Fruit fly (Drosophila melanogaster) whole organism, prepupa: Measurements from ENCODE around the gene Slh.

Source experiments
- Blimp-1 ChIP-seq: fragments of 200-800 bp; sonication (Bioruptor generic); optimal IDR thresholded peaks from 3 replicates; lab custom pipeline; 2017; ENCODE audit warnings: missing biosample characterization, missing genetic modification characterization, mild to moderate bottlenecking, moderate library complexity, missing genetic modification reagents
- CG10669 ChIP-seq: fragments of 200-800 bp; sonication (Bioruptor generic); optimal IDR thresholded peaks from 3 replicates; lab custom pipeline; 2018; ENCODE audit warnings: missing biosample characterization, mild to moderate bottlenecking, missing genetic modification characterization, moderate library complexity
- CG11294 ChIP-seq: fragments of 200-800 bp; sonication (Bioruptor generic); IDR thresholded peaks from 2 replicates; pipeline ENCODE4 v1.3.6; 2022; ENCODE audit warnings: missing biosample characterization, missing genetic modification characterization
- CG11902 ChIP-seq: fragments of 200-800 bp; sonication (Bioruptor generic); optimal IDR thresholded peaks from 3 replicates; lab custom pipeline; 2016; ENCODE audit warnings: missing biosample characterization, missing genetic modification characterization
- CG15336 ChIP-seq: fragments of 200-800 bp; sonication (Bioruptor generic); IDR thresholded peaks from 2 replicates; pipeline ENCODE4 v1.3.6; 2022; ENCODE audit warnings: missing biosample characterization, missing genetic modification characterization
- CG16779 ChIP-seq: fragments of 200-800 bp; sonication (Bioruptor generic); optimal IDR thresholded peaks from 3 replicates; lab custom pipeline; 2017; ENCODE audit warnings: missing biosample characterization, mild to moderate bottlenecking, missing genetic modification characterization
- CG3032 ChIP-seq: fragments of 200-800 bp; optimal IDR thresholded peaks from 2 replicates; lab custom pipeline; 2019; ENCODE audit warnings: missing biosample characterization, mild to moderate bottlenecking, missing genetic modification characterization, moderate library complexity
- CG31627 ChIP-seq: fragments of 200-800 bp; sonication (Bioruptor generic); optimal IDR thresholded peaks from 3 replicates; lab custom pipeline; 2016; ENCODE audit warnings: missing biosample characterization, missing genetic modification characterization
- CG32006 ChIP-seq: fragments of 200-800 bp; sonication (Bioruptor generic); optimal IDR thresholded peaks from 3 replicates; lab custom pipeline; 2017; ENCODE audit warnings: missing biosample characterization, mild to moderate bottlenecking, missing genetic modification characterization
- CG34406 ChIP-seq: fragments of 200-800 bp; sonication (Bioruptor generic); optimal IDR thresholded peaks from 3 replicates; lab custom pipeline; 2016; ENCODE audit warnings: missing biosample characterization, missing genetic modification characterization
- CG3919 ChIP-seq: fragments of 200-800 bp; sonication (Bioruptor generic); optimal IDR thresholded peaks from 3 replicates; lab custom pipeline; 2016; ENCODE audit warnings: missing biosample characterization, missing genetic modification characterization
- CG4318 ChIP-seq: fragments of 200-800 bp; sonication (Bioruptor generic); optimal IDR thresholded peaks from 3 replicates; lab custom pipeline; 2017; ENCODE audit warnings: missing biosample characterization, mild to moderate bottlenecking, missing genetic modification characterization
- CG6163 ChIP-seq: fragments of 200-800 bp; sonication (Bioruptor generic); IDR thresholded peaks from 3 replicates; pipeline ENCODE4 v1.3.6; 2022; ENCODE audit warnings: missing biosample characterization, missing genetic modification characterization
- CG6276 ChIP-seq: fragments of 200-800 bp; sonication (Bioruptor generic); optimal IDR thresholded peaks from 2 replicates; lab custom pipeline; 2017; ENCODE audit warnings: missing biosample characterization, mild to moderate bottlenecking, missing genetic modification characterization
- CG6808 ChIP-seq: fragments of 200-800 bp; sonication (Bioruptor generic); optimal IDR thresholded peaks from 3 replicates; lab custom pipeline; 2017; ENCODE audit warnings: missing biosample characterization, missing genetic modification characterization, mild to moderate bottlenecking, moderate library complexity, missing genetic modification reagents
- CG6854 ChIP-seq: fragments of 200-800 bp; sonication (Bioruptor generic); optimal IDR thresholded peaks from 2 replicates; lab custom pipeline; 2017; ENCODE audit warnings: missing biosample characterization, mild to moderate bottlenecking, missing genetic modification characterization
- CG7368 ChIP-seq: fragments of 200-800 bp; sonication (Bioruptor generic); optimal IDR thresholded peaks from 3 replicates; lab custom pipeline; 2016; ENCODE audit warnings: missing biosample characterization, missing genetic modification characterization
- CG8632 ChIP-seq: fragments of 200-800 bp; sonication (Bioruptor generic); optimal IDR thresholded peaks from 3 replicates; lab custom pipeline; 2016; ENCODE audit warnings: missing biosample characterization, missing genetic modification characterization
- CG9139 ChIP-seq: fragments of 200-800 bp; sonication (Bioruptor generic); optimal IDR thresholded peaks from 3 replicates; lab custom pipeline; 2017; ENCODE audit warnings: missing biosample characterization, mild to moderate bottlenecking, missing genetic modification characterization
- Eip75B ChIP-seq: fragments of 200-800 bp; sonication (Bioruptor generic); optimal IDR thresholded peaks from 3 replicates; lab custom pipeline; 2016; ENCODE audit warnings: missing biosample characterization, missing genetic modification characterization
- Eip78C ChIP-seq: fragments of 200-800 bp; sonication (Bioruptor generic); peaks from one replicate; lab custom pipeline; 2016; ENCODE audit warnings: missing biosample characterization, missing genetic modification characterization
- Eip93F ChIP-seq: fragments of 200-800 bp; sonication (Bioruptor generic); optimal IDR thresholded peaks from 2 replicates; lab custom pipeline; 2016; ENCODE audit warnings: missing biosample characterization, mild to moderate bottlenecking, missing genetic modification characterization
- Ets21C ChIP-seq: fragments of 200-800 bp; sonication (Bioruptor generic); optimal IDR thresholded peaks from 3 replicates; lab custom pipeline; 2016; ENCODE audit warnings: missing biosample characterization, missing genetic modification characterization
- Ets96B ChIP-seq: fragments of 200-800 bp; optimal IDR thresholded peaks from 2 replicates; lab custom pipeline; 2019; ENCODE audit warnings: missing biosample characterization, mild to moderate bottlenecking, missing genetic modification characterization, moderate library complexity
- Gug ChIP-seq: fragments of 200-800 bp; sonication (Bioruptor generic); IDR thresholded peaks from 2 replicates; pipeline ENCODE4 v1.3.6; 2022; ENCODE audit warnings: missing biosample characterization, missing genetic modification characterization
- Hr38 ChIP-seq: sonication (Bioruptor generic); optimal IDR thresholded peaks from 2 replicates; lab custom pipeline; 2016; ENCODE audit warnings: missing biosample characterization, missing genetic modification characterization
- Hr39 ChIP-seq: fragments of 200-800 bp; sonication (Bioruptor generic); optimal IDR thresholded peaks from 2 replicates; lab custom pipeline; 2016; ENCODE audit warnings: missing biosample characterization, missing genetic modification characterization
- Hr4 ChIP-seq: fragments of 200-800 bp; sonication (Bioruptor generic); optimal IDR thresholded peaks from 3 replicates; lab custom pipeline; 2016; ENCODE audit warnings: missing biosample characterization, missing genetic modification characterization
- Lpt ChIP-seq: fragments of 200-800 bp; sonication (Bioruptor generic); optimal IDR thresholded peaks from 3 replicates; lab custom pipeline; 2016; ENCODE audit warnings: missing biosample characterization, missing genetic modification characterization
- Met ChIP-seq: fragments of 200-800 bp; sonication (Bioruptor generic); optimal IDR thresholded peaks from 3 replicates; lab custom pipeline; 2016; ENCODE audit warnings: missing biosample characterization, missing genetic modification characterization
- OdsH ChIP-seq: fragments of 200-800 bp; sonication (Bioruptor generic); optimal IDR thresholded peaks from 3 replicates; lab custom pipeline; 2016; ENCODE audit warnings: missing biosample characterization, missing genetic modification characterization
- Sox14 ChIP-seq: fragments of 200-800 bp; sonication (Bioruptor generic); optimal IDR thresholded peaks from 3 replicates; lab custom pipeline; 2016; ENCODE audit warnings: missing biosample characterization, missing genetic modification characterization
- Sox15 ChIP-seq: fragments of 200-800 bp; sonication (Bioruptor generic); optimal IDR thresholded peaks from 3 replicates; lab custom pipeline; 2016; ENCODE audit warnings: missing biosample characterization, missing genetic modification characterization
- achi ChIP-seq: fragments of 200-800 bp; sonication (Bioruptor generic); optimal IDR thresholded peaks from 3 replicates; lab custom pipeline; 2016; ENCODE audit warnings: missing biosample characterization, missing genetic modification characterization
- acj6 ChIP-seq: fragments of 200-800 bp; sonication (Bioruptor generic); optimal IDR thresholded peaks from 3 replicates; lab custom pipeline; 2016; ENCODE audit warnings: missing biosample characterization, missing genetic modification characterization
- dac ChIP-seq: fragments of 200-800 bp; sonication (Bioruptor generic); optimal IDR thresholded peaks from 2 replicates; lab custom pipeline; 2017; ENCODE audit warnings: missing biosample characterization, mild to moderate bottlenecking, missing genetic modification characterization
- dsx ChIP-seq: fragments of 200-800 bp; optimal IDR thresholded peaks from 3 replicates; lab custom pipeline; 2019; ENCODE audit warnings: missing biosample characterization, mild to moderate bottlenecking, missing genetic modification characterization, moderate library complexity; ENCODE audit not compliant: poor library complexity, severe bottlenecking
- eg ChIP-seq: fragments of 200-800 bp; sonication (Bioruptor generic); IDR thresholded peaks from 3 replicates; pipeline ENCODE4 v1.3.6; 2022; ENCODE audit warnings: missing biosample characterization, missing genetic modification characterization
- esn ChIP-seq: fragments of 200-800 bp; sonication (Bioruptor generic); optimal IDR thresholded peaks from 2 replicates; lab custom pipeline; 2016; ENCODE audit warnings: missing biosample characterization, mild to moderate bottlenecking, missing genetic modification characterization, moderate library complexity
- fkh ChIP-seq: fragments of 200-800 bp; sonication (Bioruptor generic); optimal IDR thresholded peaks from 3 replicates; lab custom pipeline; 2017; ENCODE audit warnings: missing biosample characterization, mild to moderate bottlenecking, missing genetic modification characterization, moderate library complexity
- net ChIP-seq: fragments of 200-800 bp; sonication (Bioruptor generic); optimal IDR thresholded peaks from 3 replicates; lab custom pipeline; 2016; ENCODE audit warnings: missing biosample characterization, missing genetic modification characterization
- pdm3 ChIP-seq: fragments of 200-800 bp; sonication (Bioruptor generic); optimal IDR thresholded peaks from 3 replicates; lab custom pipeline; 2016; ENCODE audit warnings: missing biosample characterization, missing genetic modification characterization
- salr ChIP-seq, 2 experiments: fragments of 200-800 bp; sonication (Bioruptor generic); optimal IDR thresholded peaks; 3 replicates each; lab custom pipeline; 2016 to 2018; ENCODE audit warnings: missing biosample characterization in 2 of 2, missing genetic modification characterization in 2 of 2, mild to moderate bottlenecking in 1 of 2
- spab ChIP-seq: fragments of 200-800 bp; sonication (Bioruptor generic); optimal IDR thresholded peaks from 2 replicates; lab custom pipeline; 2017; ENCODE audit warnings: missing biosample characterization, mild to moderate bottlenecking, missing genetic modification characterization, missing genetic modification reagents
- ss ChIP-seq, 2 experiments: fragments of 200-800 bp; sonication (Bioruptor generic); optimal IDR thresholded peaks; 2 replicates in 1 of 2; 3 replicates in 1 of 2; lab custom pipeline; 2017 to 2018; ENCODE audit warnings: mild to moderate bottlenecking in 2 of 2, missing biosample characterization in 2 of 2, missing genetic modification characterization in 2 of 2, moderate library complexity in 1 of 2
- svp ChIP-seq: fragments of 200-800 bp; sonication (Bioruptor generic); peaks from one replicate; lab custom pipeline; 2016; ENCODE audit warnings: missing biosample characterization, missing genetic modification characterization
- topi ChIP-seq: fragments of 200-800 bp; sonication (Bioruptor generic); optimal IDR thresholded peaks from 3 replicates; lab custom pipeline; 2016; ENCODE audit warnings: missing biosample characterization, missing genetic modification characterization
- vri ChIP-seq: fragments of 200-800 bp; sonication (Bioruptor generic); optimal IDR thresholded peaks from 3 replicates; lab custom pipeline; 2016; ENCODE audit warnings: missing biosample characterization, mild to moderate bottlenecking, missing genetic modification characterization

Slh gene

dm6 chr2L:2483720-2484507 lies 8.6 kb downstream of the Slh start (continued):
- TF ChIP-seq topi, result peak; percentile 32
- peak; percentile 57 for TF ChIP-seq Met
- TF ChIP-seq vri (GFP tag; lab: Kevin White, UChicago), result peak; percentile 33
- peak; percentile 52 for TF ChIP-seq CG3032
- peak; percentile 28 for TF ChIP-seq acj6 (GFP tag; lab: Kevin White, UChicago)
- TF ChIP-seq Sox15, result no peak
- TF ChIP-seq Ets96B (tag; lab: Kevin White, UChicago), result peak; percentile 60
- peak; percentile 39 for TF ChIP-seq esn (GFP tag; lab: Kevin White, UChicago)
- peak; percentile 40 for TF ChIP-seq Eip75B (GFP tag; lab: Kevin White, UChicago)
- TF ChIP-seq Ets21C (GFP tag; lab: Kevin White, UChicago), result peak; percentile 13

dm6 chr2L:2481156-2481712 lies 11.2 kb downstream of the Slh start:
- TF ChIP-seq Hr39 (peak; percentile 81), ss (GFP tag; optimal IDR thresholded peaks at IDR 0.05; lab: Kevin White, UChicago) (peak; percentile 36 to 65), CG10669 (GFP tag; lab: Kevin White, UChicago) (peak; percentile 72), CG4318 (GFP tag; lab: Kevin White, UChicago) (no peak), CG11902 (GFP tag; lab: Kevin White, UChicago) (peak; percentile 59), CG34406 (GFP tag; lab: Kevin White, UChicago) (peak; percentile 51), Gug (GFP tag; lab: Robert Waterston, UW) (no peak), vri (GFP tag; lab: Kevin White, UChicago) (peak; percentile 87), net (GFP tag; lab: Kevin White, UChicago) (peak; percentile 40), Eip93F (no peak), Eip75B (GFP tag; lab: Kevin White, UChicago) (peak; percentile 64), CG7368 (GFP tag; lab: Kevin White, UChicago) (peak; percentile 61), Eip78C (GFP tag; lab: Kevin White, UChicago) (peak; percentile 88), fkh (GFP tag; lab: Kevin White, UChicago) (no peak), pdm3 (GFP tag; lab: Kevin White, UChicago) (peak; percentile 71), CG32006 (GFP tag; lab: Kevin White, UChicago) (peak; percentile 10), CG16779 (tag; lab: Kevin White, UChicago) (no peak), svp (GFP tag; lab: Kevin White, UChicago) (peak; percentile 91), salr (GFP tag; optimal IDR thresholded peaks at IDR 0.05; lab: Kevin White, UChicago) (peak in 1 of 2 experiments; percentile 53), Hr4 (peak; percentile 4), CG31627 (GFP tag; lab: Kevin White, UChicago) (peak; percentile 77), Sox14 (GFP tag; lab: Kevin White, UChicago) (peak; percentile 68), Ets96B (tag; lab: Kevin White, UChicago) (peak; percentile 71), Lpt (no peak), dsx (peak; percentile 60), topi (peak; percentile 80), CG3919 (GFP tag; lab: Kevin White, UChicago) (peak; percentile 73), CG15336 (GFP tag; lab: Robert Waterston, UW) (no peak), spab (peak; percentile 65), CG8632 (peak; percentile 52), CG6854 (GFP tag; lab: Kevin White, UChicago) (no peak), CG11294 (GFP tag; lab: Robert Waterston, UW) (no peak), Ets21C (GFP tag; lab: Kevin White, UChicago) (peak; percentile 70), Hr38 (GFP tag; lab: Kevin White, UChicago) (no peak), OdsH (GFP tag; lab: Kevin White, UChicago) (peak; percentile 64), achi (GFP tag; lab: Kevin White, UChicago) (peak; percentile 51), CG6163 (GFP tag; lab: Robert Waterston, UW) (peak; percentile 79), Blimp-1 (GFP tag; lab: Kevin White, UChicago) (peak; percentile 60), eg (GFP tag; lab: Robert Waterston, UW) (no peak), CG9139 (no peak), dac (no peak), CG6808 (GFP tag; lab: Kevin White, UChicago) (peak; percentile 56), CG6276 (GFP tag; lab: Kevin White, UChicago) (no peak)
